Worm (Caenorhabditis elegans) whole organism, L1 larva: ENCODE results near the gene Y11D7A.8.
"Not testable (repeated sequence)": the region's sequence is repeated elsewhere in the genome, so short reads cannot be mapped to it uniquely, and the experiment has no call there.

ENCODE experiments used
- F16B12.6 ChIP-seq: fragments of 150-350 bp; optimal IDR thresholded peaks from 2 replicates; lab custom pipeline; 2014; ENCODE audit warnings: missing biosample characterization, missing genetic modification characterization
- aha-1 ChIP-seq: fragments of 150-350 bp; optimal IDR thresholded peaks from 2 replicates; lab custom pipeline; 2014; ENCODE audit warnings: missing biosample characterization, missing genetic modification characterization
- alr-1 ChIP-seq: fragments of 200-800 bp; sonication (Bioruptor generic); optimal IDR thresholded peaks from 2 replicates; lab custom pipeline; 2018; ENCODE audit warnings: borderline replicate concordance, mild to moderate bottlenecking, missing genetic modification characterization, missing compliant biosample characterization
- aly-2 ChIP-seq: fragments of 150-350 bp; optimal IDR thresholded peaks from 2 replicates; lab custom pipeline; 2014; ENCODE audit warnings: missing biosample characterization, missing genetic modification characterization
- ama-1 ChIP-seq: fragments of 150-350 bp; optimal IDR thresholded peaks from 2 replicates; lab custom pipeline; 2014
- blmp-1 ChIP-seq: fragments of 150-350 bp; optimal IDR thresholded peaks from 2 replicates; lab custom pipeline; 2014; ENCODE audit warnings: missing biosample characterization, missing genetic modification characterization
- ceh-8 ChIP-seq: fragments of 200-800 bp; sonication (Bioruptor generic); optimal IDR thresholded peaks from 2 replicates; lab custom pipeline; 2018; ENCODE audit warnings: mild to moderate bottlenecking, missing genetic modification characterization, moderate library complexity, missing compliant biosample characterization
- ceh-82 ChIP-seq, 3 experiments: fragments of 150-350 bp in 1 of 3; sonication (generic microtip) in 2 of 3; optimal IDR thresholded peaks; 2 replicates each; lab custom pipeline; 2014 to 2017; ENCODE audit warnings: missing biosample characterization in 3 of 3, missing genetic modification characterization in 3 of 3
- ceh-90 ChIP-seq: sonication (generic microtip); optimal IDR thresholded peaks from 2 replicates; lab custom pipeline; 2016; ENCODE audit warnings: missing genetic modification characterization, missing compliant biosample characterization
- dsc-1 ChIP-seq: sonication (generic microtip); optimal IDR thresholded peaks from 2 replicates; lab custom pipeline; 2016; ENCODE audit warnings: mild to moderate bottlenecking, missing genetic modification characterization, missing compliant biosample characterization
- egl-13 ChIP-seq: sonication (generic microtip); optimal IDR thresholded peaks from 2 replicates; lab custom pipeline; 2016; ENCODE audit warnings: missing genotype, missing genetic modification reagents, missing genetic modification characterization, missing compliant biosample characterization
- egl-27 ChIP-seq, 2 experiments: fragments of 150-350 bp in 1 of 2; sonication (generic microtip); optimal IDR thresholded peaks; 3 replicates each; lab custom pipeline; 2017 to 2018; ENCODE audit warnings: missing biosample characterization in 2 of 2, missing genetic modification characterization in 2 of 2, missing genetic modification reagents in 2 of 2
- elt-3 ChIP-seq, 6 experiments: fragments of 150-350 bp in 1 of 6; sonication (generic microtip); optimal IDR thresholded peaks; 2 replicates each; lab custom pipeline; 2017 to 2018; ENCODE audit warnings: missing biosample characterization in 6 of 6, missing genetic modification characterization in 6 of 6, inconsistent platforms in 1 of 6
- fkh-10 ChIP-seq: sonication (generic microtip); optimal IDR thresholded peaks from 2 replicates; lab custom pipeline; 2017; ENCODE audit warnings: missing biosample characterization, missing genetic modification reagents, missing genetic modification characterization
- fkh-4 ChIP-seq: sonication (generic microtip); optimal IDR thresholded peaks from 2 replicates; lab custom pipeline; 2016; ENCODE audit warnings: missing compliant biosample characterization, missing genetic modification characterization, borderline replicate concordance
- fkh-8 ChIP-seq: sonication (generic microtip); optimal IDR thresholded peaks from 2 replicates; lab custom pipeline; 2016; ENCODE audit warnings: mild to moderate bottlenecking, missing genetic modification characterization, missing compliant biosample characterization
- grh-1 ChIP-seq: fragments of 200-800 bp; sonication (Bioruptor generic); IDR thresholded peaks from 2 replicates; pipeline ENCODE4 v1.3.6; 2022; ENCODE audit warnings: missing genetic modification reagents, missing genetic modification characterization, missing compliant biosample characterization
- hpl-2 ChIP-seq: fragments of 150-350 bp; optimal IDR thresholded peaks from 2 replicates; lab custom pipeline; 2014; ENCODE audit warnings: missing biosample characterization, missing genetic modification reagents, missing genetic modification characterization
- irx-1 ChIP-seq: sonication (generic microtip); optimal IDR thresholded peaks from 2 replicates; lab custom pipeline; 2016; ENCODE audit warnings: missing genetic modification characterization, missing compliant biosample characterization
- isw-1 ChIP-seq: fragments of 200-800 bp; sonication (Bioruptor generic); IDR thresholded peaks from 2 replicates; pipeline ENCODE4 v1.3.6; 2022; ENCODE audit warnings: missing genetic modification characterization, missing compliant biosample characterization
- jun-1 ChIP-seq: fragments of 150-350 bp; optimal IDR thresholded peaks from 2 replicates; lab custom pipeline; 2014; ENCODE audit warnings: missing biosample characterization, missing genetic modification reagents, missing genetic modification characterization
- lin-35 ChIP-seq, 2 experiments: fragments of 150-350 bp; optimal IDR thresholded peaks; 2 replicates each; lab custom pipeline; 2014; ENCODE audit warnings: missing biosample characterization in 2 of 2, missing genetic modification characterization in 2 of 2, missing genetic modification reagents in 2 of 2
- mab-9 ChIP-seq: fragments of 200-800 bp; sonication (Bioruptor generic); IDR thresholded peaks from 2 replicates; pipeline ENCODE4 v1.3.6; 2022; ENCODE audit warnings: missing genetic modification reagents, missing genetic modification characterization, missing compliant biosample characterization
- mef-2 ChIP-seq: fragments of 150-350 bp; optimal IDR thresholded peaks from 2 replicates; lab custom pipeline; 2014; ENCODE audit warnings: missing biosample characterization, missing genetic modification characterization
- nhr-11 ChIP-seq: fragments of 150-350 bp; optimal IDR thresholded peaks from 2 replicates; lab custom pipeline; 2014; ENCODE audit warnings: missing biosample characterization, missing genetic modification characterization
- nhr-19 ChIP-seq: fragments of 200-800 bp; sonication (Bioruptor generic); conservative IDR thresholded peaks from 2 replicates; pipeline ENCODE4 v1.3.6; 2022; ENCODE audit warnings: missing genetic modification characterization, missing compliant biosample characterization
- nhr-28 ChIP-seq: fragments of 150-350 bp; optimal IDR thresholded peaks from 2 replicates; lab custom pipeline; 2014; ENCODE audit warnings: missing biosample characterization, missing genetic modification characterization
- nhr-77 ChIP-seq: fragments of 150-350 bp; optimal IDR thresholded peaks from 2 replicates; lab custom pipeline; 2014; ENCODE audit warnings: missing biosample characterization, missing genetic modification characterization
- nhr-84 ChIP-seq: sonication (generic microtip); optimal IDR thresholded peaks from 2 replicates; lab custom pipeline; 2017; ENCODE audit warnings: missing biosample characterization, missing genetic modification characterization
- nhr-85 ChIP-seq: sonication (generic microtip); peaks from one replicate; lab custom pipeline; 2016; ENCODE audit warnings: missing genetic modification characterization, inconsistent platforms, missing compliant biosample characterization
- nhr-90 ChIP-seq: sonication (generic microtip); optimal IDR thresholded peaks from 2 replicates; lab custom pipeline; 2016; ENCODE audit warnings: mild to moderate bottlenecking, missing genetic modification characterization, missing compliant biosample characterization; ENCODE audit not compliant: poor library complexity
- pag-3 ChIP-seq: sonication (generic microtip); optimal IDR thresholded peaks from 2 replicates; lab custom pipeline; 2017; ENCODE audit warnings: missing genetic modification characterization, mild to moderate bottlenecking, missing compliant biosample characterization, antibody characterized with exemption, borderline replicate concordance; ENCODE audit not compliant: insufficient read depth
- sox-4 ChIP-seq: sonication (generic microtip); optimal IDR thresholded peaks from 2 replicates; lab custom pipeline; 2016; ENCODE audit warnings: missing genetic modification characterization, missing compliant biosample characterization
- sptf-1 ChIP-seq: fragments of 150-350 bp; optimal IDR thresholded peaks from 2 replicates; lab custom pipeline; 2014; ENCODE audit warnings: missing biosample characterization, missing genetic modification characterization
- sup-37 ChIP-seq: fragments of 200-800 bp; sonication (Bioruptor generic); optimal IDR thresholded peaks from 2 replicates; lab custom pipeline; 2018; ENCODE audit warnings: mild to moderate bottlenecking, missing genetic modification characterization, missing compliant biosample characterization
- swsn-7 ChIP-seq: sonication (generic microtip); optimal IDR thresholded peaks from 2 replicates; lab custom pipeline; 2016; ENCODE audit warnings: missing genetic modification characterization, missing compliant biosample characterization
- tlp-1 ChIP-seq: fragments of 150-350 bp; optimal IDR thresholded peaks from 2 replicates; lab custom pipeline; 2014; ENCODE audit warnings: missing biosample characterization, missing genetic modification characterization
- unc-62 ChIP-seq: fragments of 150-350 bp; optimal IDR thresholded peaks from 2 replicates; lab custom pipeline; 2014; ENCODE audit warnings: missing biosample characterization, missing genetic modification reagents, missing genetic modification characterization
- unc-86 ChIP-seq: sonication (generic microtip); optimal IDR thresholded peaks from 2 replicates; lab custom pipeline; 2016; ENCODE audit warnings: missing genetic modification characterization, missing compliant biosample characterization
- unc-98 ChIP-seq: fragments of 200-800 bp; sonication (Bioruptor generic); IDR thresholded peaks from 2 replicates; pipeline ENCODE4 v1.3.6; 2022; ENCODE audit warnings: missing genetic modification characterization, missing compliant biosample characterization
- vab-15 ChIP-seq: sonication (generic microtip); optimal IDR thresholded peaks from 2 replicates; lab custom pipeline; 2017; ENCODE audit warnings: missing genotype, mild to moderate bottlenecking, missing genetic modification characterization, missing compliant biosample characterization
- zip-4 ChIP-seq: fragments of 200-800 bp; sonication (Bioruptor generic); optimal IDR thresholded peaks from 2 replicates; lab custom pipeline; 2018; ENCODE audit warnings: mild to moderate bottlenecking, missing genetic modification characterization, moderate library complexity, missing compliant biosample characterization
- ztf-4 ChIP-seq: fragments of 150-350 bp; optimal IDR thresholded peaks from 2 replicates; lab custom pipeline; 2014; ENCODE audit warnings: missing biosample characterization, missing genetic modification characterization

Y11D7A.8 gene

ce11 chrIV:9269796-9270195 lies 18.6 kb downstream of the Y11D7A.8 start, which contains the start of gene flh-3:
TSS of gene flh-3 (plus strand) at chrIV:9270096.
- TF ChIP-seq mef-2 (tag; lab: Kevin White, UChicago): no peak
- TF ChIP-seq aha-1 (tag; lab: Kevin White, UChicago): no peak
- TF ChIP-seq ztf-4: no peak
- TF ChIP-seq ceh-90 (tag; lab: Kevin White, UChicago): no peak
- no peak for TF ChIP-seq nhr-85 (tag; lab: Kevin White, UChicago)
- no peak for TF ChIP-seq jun-1 (tag; lab: Kevin White, UChicago)
- TF ChIP-seq alr-1: no peak
- TF ChIP-seq nhr-19 (GFP tag; lab: Robert Waterston, UW): no peak
- no peak for TF ChIP-seq isw-1 (GFP tag; lab: Robert Waterston, UW)
- TF ChIP-seq egl-13 (tag; lab: Kevin White, UChicago): no peak
- no peak for TF ChIP-seq fkh-8 (tag; lab: Kevin White, UChicago)
- TF ChIP-seq unc-62 (GFP tag; lab: Kevin White, UChicago): no peak

- TF ChIP-seq tlp-1 (tag; lab: Kevin White, UChicago) (no peak), aha-1 (tag; lab: Kevin White, UChicago) (no peak), swsn-7 (tag; lab: Kevin White, UChicago) (no peak), mab-9 (GFP tag; lab: Robert Waterston, UW) (no peak), pag-3 (tag; lab: Kevin White, UChicago) (no peak), irx-1 (tag; lab: Kevin White, UChicago) (no peak), vab-15 (tag; lab: Kevin White, UChicago) (no peak), nhr-90 (no peak), ama-1 (lab: Kevin White, UChicago) (no peak), blmp-1 (tag; lab: Kevin White, UChicago) (no peak), grh-1 (GFP tag; lab: Robert Waterston, UW) (no peak), fkh-10 (GFP tag; lab: Kevin White, UChicago) (no peak)
These were observed 22.9 kb downstream of the Y11D7A.8 start, which contains the start of gene nmy-3 for ce11 chrIV:9274008-9274529. TSS of gene nmy-3 (plus strand) at chrIV:9274479.

- not testable (repeated sequence) for TF ChIP-seq blmp-1 (tag; lab: Kevin White, UChicago); sptf-1 (tag; lab: Kevin White, UChicago); unc-98 (GFP tag; lab: Robert Waterston, UW)
These were observed 35.1 kb downstream of the Y11D7A.8 start, which contains the start of gene nhr-267 for ce11 chrIV:9286305-9286704. TSS of gene nhr-267 (minus strand) at chrIV:9286405.

ce11 chrIV:9289635-9290034 lies 38.5 kb downstream of the Y11D7A.8 start:
- TF ChIP-seq hpl-2 (GFP tag; lab: Kevin White, UChicago): no peak
- TF ChIP-seq nhr-77 (tag; lab: Kevin White, UChicago): no peak
- TF ChIP-seq elt-3 (tag; optimal IDR thresholded peaks at IDR 0.05; lab: Kevin White, UChicago): no peak
- no peak for TF ChIP-seq swsn-7 (tag; lab: Kevin White, UChicago)

ce11 chrIV:9293825-9294224 lies 42.6 kb downstream of the Y11D7A.8 start, which contains the start of gene nhr-264:
TSS of gene nhr-264 (minus strand) at chrIV:9293925.
- TF ChIP-seq lin-35 (GFP tag; optimal IDR thresholded peaks at IDR 0.05; lab: Kevin White, UChicago); vab-15 (tag; lab: Kevin White, UChicago); unc-86 (tag; lab: Kevin White, UChicago): not testable (repeated sequence)

ce11 chrIV:9296285-9296684 lies 45.1 kb downstream of the Y11D7A.8 start, which contains the start of gene F49C12.1:
TSS of gene F49C12.1 (minus strand) at chrIV:9296354.
- TF ChIP-seq ceh-82 (tag; optimal IDR thresholded peaks at IDR 0.05; lab: Kevin White, UChicago): no peak
- TF ChIP-seq sox-4 (tag; lab: Kevin White, UChicago): no peak
- no peak for TF ChIP-seq egl-27 (tag; optimal IDR thresholded peaks at IDR 0.05; lab: Kevin White, UChicago)
- TF ChIP-seq fkh-4: no peak
- TF ChIP-seq ceh-8 (GFP tag; lab: Kevin White, UChicago): no peak
- TF ChIP-seq zip-4: no peak
- no peak for TF ChIP-seq nhr-85 (tag; lab: Kevin White, UChicago)
- no peak for TF ChIP-seq nhr-28 (tag; lab: Kevin White, UChicago)
- TF ChIP-seq aly-2 (tag; lab: Kevin White, UChicago): no peak
- TF ChIP-seq nhr-11: no peak
- TF ChIP-seq sup-37 (GFP tag; lab: Kevin White, UChicago): no peak
- no peak for TF ChIP-seq isw-1 (GFP tag; lab: Robert Waterston, UW)
- no peak for TF ChIP-seq nhr-84
- TF ChIP-seq dsc-1 (tag; lab: Kevin White, UChicago): no peak
- TF ChIP-seq F16B12.6 (tag; lab: Kevin White, UChicago): no peak
